Fruit fly (Drosophila melanogaster) whole organism, embryonic: ENCODE measurements around the gene Blos4.
A peak's percentile ranks its signal among the peaks of the same experiment; 100 is the strongest.

Experiments used
- ATbp ChIP-seq: fragments of 200-800 bp; sonication (Bioruptor generic); optimal IDR thresholded peaks from 2 replicates; lab custom pipeline; 2017; ENCODE audit warnings: missing biosample characterization, mild to moderate bottlenecking, missing genetic modification characterization, missing genetic modification reagents
- Atf6 ChIP-seq: fragments of 200-800 bp; sonication (Bioruptor generic); IDR thresholded peaks from 2 replicates; pipeline ENCODE4 v1.3.6; 2022; ENCODE audit warnings: missing biosample characterization, missing genetic modification characterization
- B-H1 ChIP-seq: fragments of 200-800 bp; sonication (Bioruptor generic); IDR thresholded peaks from 3 replicates; pipeline ENCODE4 v1.3.6; 2022; ENCODE audit warnings: missing biosample characterization, missing genetic modification characterization
- CG10147 ChIP-seq: fragments of 200-800 bp; sonication (Bioruptor generic); optimal IDR thresholded peaks from 2 replicates; lab custom pipeline; 2019; ENCODE audit warnings: missing biosample characterization, mild to moderate bottlenecking, missing genetic modification characterization, moderate library complexity
- CG10321 ChIP-seq: fragments of 200-800 bp; sonication (Bioruptor generic); IDR thresholded peaks from 2 replicates; pipeline ENCODE4 v1.3.6; 2022; ENCODE audit warnings: missing biosample characterization, missing genetic modification characterization
- CG10654 ChIP-seq: fragments of 200-800 bp; sonication (Bioruptor generic); optimal IDR thresholded peaks from 2 replicates; lab custom pipeline; 2016; ENCODE audit warnings: missing biosample characterization, missing genetic modification characterization
- CG12219 ChIP-seq: fragments of 200-800 bp; sonication (Bioruptor generic); optimal IDR thresholded peaks from 3 replicates; lab custom pipeline; 2018; ENCODE audit warnings: missing biosample characterization, mild to moderate bottlenecking, missing genetic modification characterization
- CG16863 ChIP-seq: fragments of 200-800 bp; sonication (Bioruptor generic); optimal IDR thresholded peaks from 3 replicates; lab custom pipeline; 2016; ENCODE audit warnings: missing biosample characterization, missing genetic modification characterization
- CG17359 ChIP-seq: fragments of 200-800 bp; sonication (Bioruptor generic); optimal IDR thresholded peaks from 3 replicates; lab custom pipeline; 2018; ENCODE audit warnings: missing biosample characterization, mild to moderate bottlenecking, missing genetic modification characterization, moderate library complexity
- CG4282 ChIP-seq: fragments of 200-800 bp; sonication (Bioruptor generic); optimal IDR thresholded peaks from 2 replicates; lab custom pipeline; 2016; ENCODE audit warnings: missing biosample characterization, missing genetic modification characterization
- CG4360 ChIP-seq: fragments of 200-800 bp; sonication (Bioruptor generic); IDR thresholded peaks from 2 replicates; pipeline ENCODE4 v1.3.6; 2022; ENCODE audit warnings: missing biosample characterization, missing genetic modification characterization
- CG4404 ChIP-seq: fragments of 200-800 bp; sonication (Bioruptor generic); IDR thresholded peaks from 2 replicates; pipeline ENCODE4 v1.3.6; 2022; ENCODE audit warnings: missing biosample characterization, missing genetic modification characterization
- CG4424 ChIP-seq: fragments of 200-800 bp; sonication (Bioruptor generic); optimal IDR thresholded peaks from 3 replicates; lab custom pipeline; 2016; ENCODE audit warnings: missing biosample characterization, missing genetic modification characterization
- CG5245 ChIP-seq: fragments of 200-800 bp; sonication (Bioruptor generic); optimal IDR thresholded peaks from 3 replicates; lab custom pipeline; 2016; ENCODE audit warnings: missing biosample characterization, missing genetic modification characterization
- CG7987 ChIP-seq: fragments of 200-800 bp; sonication (Bioruptor generic); optimal IDR thresholded peaks from 2 replicates; lab custom pipeline; 2018; ENCODE audit warnings: missing biosample characterization, mild to moderate bottlenecking, missing genetic modification characterization, moderate library complexity
- CG8290 ChIP-seq, 3 experiments: fragments of 200-800 bp; sonication (Bioruptor generic); optimal IDR thresholded peaks; 2 replicates each; lab custom pipeline; 2016 to 2019; ENCODE audit warnings: missing biosample characterization in 3 of 3, missing genetic modification characterization in 3 of 3, mild to moderate bottlenecking in 2 of 3, moderate library complexity in 1 of 3
- CG8388 ChIP-seq: fragments of 200-800 bp; sonication (Bioruptor generic); optimal IDR thresholded peaks from 2 replicates; lab custom pipeline; 2019; ENCODE audit warnings: missing biosample characterization, mild to moderate bottlenecking, missing genetic modification characterization, moderate library complexity
- CG9932 ChIP-seq: fragments of 200-800 bp; sonication (Bioruptor generic); IDR thresholded peaks from 2 replicates; pipeline ENCODE4 v1.3.6; 2022; ENCODE audit warnings: missing biosample characterization, missing genetic modification characterization
- D19B ChIP-seq: fragments of 200-800 bp; sonication (Bioruptor generic); optimal IDR thresholded peaks from 2 replicates; lab custom pipeline; 2017; ENCODE audit warnings: missing biosample characterization, mild to moderate bottlenecking, missing genetic modification characterization
- Dip3 ChIP-seq: fragments of 200-800 bp; sonication (Bioruptor generic); optimal IDR thresholded peaks from 3 replicates; lab custom pipeline; 2016; ENCODE audit warnings: missing biosample characterization, missing genetic modification characterization
- E2f1 ChIP-seq: fragments of 200-800 bp; sonication (Bioruptor generic); IDR thresholded peaks from 2 replicates; pipeline ENCODE4 v1.3.6; 2022; ENCODE audit warnings: missing biosample characterization, missing genetic modification characterization
- ERR ChIP-seq: fragments of 200-800 bp; sonication (Bioruptor generic); optimal IDR thresholded peaks from 2 replicates; lab custom pipeline; 2016; ENCODE audit warnings: missing biosample characterization, missing genetic modification characterization
- Fer2 ChIP-seq: fragments of 200-800 bp; sonication (Bioruptor generic); optimal IDR thresholded peaks from 2 replicates; lab custom pipeline; 2018; ENCODE audit warnings: missing biosample characterization, mild to moderate bottlenecking, missing genetic modification characterization, moderate library complexity
- HmgZ ChIP-seq: fragments of 200-800 bp; sonication (Bioruptor generic); optimal IDR thresholded peaks from 2 replicates; lab custom pipeline; 2018; ENCODE audit warnings: missing biosample characterization, mild to moderate bottlenecking, missing genetic modification characterization
- Hmx ChIP-seq: fragments of 200-800 bp; sonication (Bioruptor generic); optimal IDR thresholded peaks from 2 replicates; lab custom pipeline; 2016; ENCODE audit warnings: missing biosample characterization, missing genetic modification characterization
- Hr78 ChIP-seq, 2 experiments: fragments of 200-800 bp in 1 of 2; fragments of >200 bp in 1 of 2; sonication (Bioruptor generic) in 1 of 2; optimal IDR thresholded peaks; 2 replicates each; lab custom pipeline; 2017 to 2019; ENCODE audit warnings: missing biosample characterization in 2 of 2, missing genetic modification characterization in 2 of 2, mild to moderate bottlenecking in 1 of 2, moderate library complexity in 1 of 2
- Kr ChIP-seq: fragments of 200-800 bp; sonication (Bioruptor generic); optimal IDR thresholded peaks from 2 replicates; lab custom pipeline; 2017; ENCODE audit warnings: missing biosample characterization, mild to moderate bottlenecking, missing genetic modification characterization
- Lpt ChIP-seq: fragments of >200 bp; optimal IDR thresholded peaks from 2 replicates; lab custom pipeline; 2018; ENCODE audit warnings: missing biosample characterization, missing genetic modification characterization
- Nf-YA ChIP-seq: fragments of 200-800 bp; sonication (Bioruptor generic); IDR thresholded peaks from 2 replicates; pipeline ENCODE4 v1.3.6; 2022; ENCODE audit warnings: missing biosample characterization, missing genetic modification characterization
- Nf-YB ChIP-seq: fragments of 200-800 bp; sonication (Bioruptor generic); optimal IDR thresholded peaks from 3 replicates; lab custom pipeline; 2019; ENCODE audit warnings: missing biosample characterization, mild to moderate bottlenecking, missing genetic modification characterization, moderate library complexity
- Rx ChIP-seq: fragments of 200-800 bp; sonication (Bioruptor generic); IDR thresholded peaks from 2 replicates; pipeline ENCODE4 v1.3.6; 2022; ENCODE audit warnings: missing biosample characterization, missing genetic modification characterization
- Sin3A ChIP-seq: fragments of >200 bp; optimal IDR thresholded peaks from 2 replicates; lab custom pipeline; 2018
- bigmax ChIP-seq: fragments of 200-800 bp; sonication (Bioruptor generic); optimal IDR thresholded peaks from 2 replicates; lab custom pipeline; 2018; ENCODE audit warnings: missing biosample characterization, mild to moderate bottlenecking, missing genetic modification characterization
- btn ChIP-seq: fragments of 200-800 bp; sonication (Bioruptor generic); optimal IDR thresholded peaks from 2 replicates; lab custom pipeline; 2016; ENCODE audit warnings: missing biosample characterization, missing genetic modification characterization
- cad ChIP-seq: fragments of >200 bp; optimal IDR thresholded peaks from 2 replicates; lab custom pipeline; 2017; ENCODE audit warnings: missing biosample characterization, missing genetic modification characterization
- caup ChIP-seq: fragments of 200-800 bp; sonication (Bioruptor generic); optimal IDR thresholded peaks from 3 replicates; lab custom pipeline; 2017; ENCODE audit warnings: missing biosample characterization, mild to moderate bottlenecking, missing genetic modification characterization, moderate library complexity; ENCODE audit not compliant: severe bottlenecking
- croc ChIP-seq: fragments of 200-800 bp; sonication (Bioruptor generic); conservative IDR thresholded peaks from 3 replicates; pipeline ENCODE4 v1.3.6; 2022; ENCODE audit warnings: missing biosample characterization, missing genetic modification characterization
- danr ChIP-seq: fragments of 200-800 bp; sonication (Bioruptor generic); IDR thresholded peaks from 2 replicates; pipeline ENCODE4 v1.3.6; 2022; ENCODE audit warnings: missing biosample characterization, missing genetic modification characterization
- dimm ChIP-seq: fragments of 200-800 bp; sonication (Bioruptor generic); IDR thresholded peaks from 2 replicates; pipeline ENCODE4 v1.3.6; 2022; ENCODE audit warnings: missing biosample characterization, missing genetic modification characterization
- gce ChIP-seq: fragments of 200-800 bp; sonication (Bioruptor generic); IDR thresholded peaks from 3 replicates; pipeline ENCODE4 v1.3.6; 2022; ENCODE audit warnings: missing biosample characterization, missing genetic modification characterization
- hb ChIP-seq: fragments of 200-800 bp; sonication (Bioruptor generic); IDR thresholded peaks from 3 replicates; pipeline ENCODE4 v1.3.6; 2022; ENCODE audit warnings: missing biosample characterization, missing genetic modification characterization; ENCODE audit not compliant: partially characterized antibody
- odd ChIP-seq: fragments of 200-800 bp; sonication (Bioruptor generic); optimal IDR thresholded peaks from 2 replicates; lab custom pipeline; 2017; ENCODE audit warnings: missing biosample characterization, mild to moderate bottlenecking, missing genetic modification characterization
- phol ChIP-seq: fragments of 200-800 bp; sonication (Bioruptor generic); optimal IDR thresholded peaks from 3 replicates; lab custom pipeline; 2018; ENCODE audit warnings: missing biosample characterization, mild to moderate bottlenecking, missing genetic modification characterization, moderate library complexity
- sd ChIP-seq: fragments of 200-800 bp; sonication (Bioruptor generic); optimal IDR thresholded peaks from 3 replicates; lab custom pipeline; 2018; ENCODE audit warnings: missing biosample characterization, mild to moderate bottlenecking, missing genetic modification characterization, moderate library complexity
- sima ChIP-seq: fragments of 200-800 bp; sonication (Bioruptor generic); optimal IDR thresholded peaks from 2 replicates; lab custom pipeline; 2016; ENCODE audit warnings: missing biosample characterization, missing genetic modification characterization
- slou ChIP-seq: fragments of 200-800 bp; sonication (Bioruptor generic); optimal IDR thresholded peaks from 3 replicates; lab custom pipeline; 2016; ENCODE audit warnings: missing biosample characterization, missing genetic modification characterization
- trem ChIP-seq: fragments of 200-800 bp; optimal IDR thresholded peaks from 3 replicates; lab custom pipeline; 2019; ENCODE audit warnings: missing biosample characterization, mild to moderate bottlenecking, missing genetic modification characterization, moderate library complexity
- ttk ChIP-seq: fragments of 200-800 bp; sonication (Bioruptor generic); IDR thresholded peaks from 2 replicates; pipeline ENCODE4 v2.1.2; 2022; ENCODE audit warnings: missing biosample characterization, missing genetic modification characterization
- zen2 ChIP-seq: fragments of 200-800 bp; sonication (Bioruptor generic); IDR thresholded peaks from 3 replicates; pipeline ENCODE4 v1.3.6; 2022; ENCODE audit warnings: missing biosample characterization, missing genetic modification characterization; ENCODE audit not compliant: partially characterized antibody

The Blos4 gene

dm6 chr3L:10844548-10845530, 34.0 kb upstream of the Blos4 start (continued):
- TF ChIP-seq ERR (GFP tag; lab: Kevin White, UChicago): no peak
- no peak for TF ChIP-seq HmgZ (tag; lab: Kevin White, UChicago)
- TF ChIP-seq Dip3 (GFP tag; lab: Kevin White, UChicago): no peak
- TF ChIP-seq hb (GFP tag; lab: Robert Waterston, UW): no peak
- no peak for TF ChIP-seq Rx (GFP tag; lab: Robert Waterston, UW)
- no peak for TF ChIP-seq D19B (GFP tag; lab: Kevin White, UChicago)
- TF ChIP-seq caup (GFP tag; lab: Kevin White, UChicago): no peak
- 0 out of 3 replicates have a peak, but pooled peaks have one; percentile 6 for TF ChIP-seq gce (GFP tag; lab: Robert Waterston, UW)
- no peak for TF ChIP-seq Fer2 (tag; lab: Kevin White, UChicago)
- TF ChIP-seq CG4424 (GFP tag; lab: Kevin White, UChicago): peak; percentile 58
- TF ChIP-seq ATbp (GFP tag; lab: Kevin White, UChicago): peak; percentile 31
- no peak for TF ChIP-seq Sin3A
- TF ChIP-seq CG8290 (GFP tag; optimal IDR thresholded peaks at IDR 0.05; lab: Kevin White, UChicago): peak; percentile 58
- peak in 1 of 2 experiments; percentile 39 for TF ChIP-seq CG8290 (tag; optimal IDR thresholded peaks at IDR 0.05; lab: Kevin White, UChicago)
- TF ChIP-seq bigmax (GFP tag; lab: Kevin White, UChicago): no peak
- TF ChIP-seq Lpt (GFP tag; lab: Kevin White, UChicago): no peak
- TF ChIP-seq CG4282 (GFP tag; lab: Kevin White, UChicago): no peak
- TF ChIP-seq phol: peak; percentile 74
- no peak for TF ChIP-seq Atf6 (GFP tag; lab: Robert Waterston, UW)
- TF ChIP-seq CG8388: peak; percentile 42
- TF ChIP-seq CG12219: peak; percentile 13
- TF ChIP-seq cad (GFP tag; lab: Kevin White, UChicago): no peak
- TF ChIP-seq CG4360 (GFP tag; lab: Robert Waterston, UW): 0 out of 2 replicates have a peak, but pooled peaks have one; percentile 21
- TF ChIP-seq btn (GFP tag; lab: Kevin White, UChicago): peak; percentile 8
- TF ChIP-seq CG10321 (GFP tag; lab: Robert Waterston, UW): no peak
- no peak for TF ChIP-seq danr
- no peak for TF ChIP-seq CG9932 (GFP tag; lab: Robert Waterston, UW)
- no peak for TF ChIP-seq Nf-YB
- TF ChIP-seq CG4404 (GFP tag; lab: Robert Waterston, UW): no peak
- TF ChIP-seq dimm (GFP tag; lab: Robert Waterston, UW): no peak
- TF ChIP-seq ttk (GFP tag; lab: Robert Waterston, UW): no peak
- no peak for TF ChIP-seq Nf-YA
- no peak for TF ChIP-seq odd (GFP tag; lab: Kevin White, UChicago)
- TF ChIP-seq E2f1 (GFP tag; lab: Robert Waterston, UW): no peak
- TF ChIP-seq trem (tag; lab: Kevin White, UChicago): peak; percentile 20
- no peak for TF ChIP-seq zen2
- no peak for TF ChIP-seq sd
- peak; percentile 11 for TF ChIP-seq CG17359 (tag; lab: Kevin White, UChicago)
- TF ChIP-seq CG5245 (GFP tag; lab: Kevin White, UChicago): peak; percentile 19
- TF ChIP-seq Kr (GFP tag; lab: Kevin White, UChicago): peak; percentile 59
- no peak for TF ChIP-seq CG10654 (GFP tag; lab: Kevin White, UChicago)
- TF ChIP-seq Hmx (GFP tag; lab: Kevin White, UChicago): no peak
- no peak for TF ChIP-seq CG10147
- no peak for TF ChIP-seq Hr78 (GFP tag; optimal IDR thresholded peaks at IDR 0.05; lab: Kevin White, UChicago)
- TF ChIP-seq croc (GFP tag; lab: Robert Waterston, UW): peak; percentile 32; the same call in 1 of the 3 replicates
- TF ChIP-seq CG16863 (GFP tag; lab: Kevin White, UChicago): peak; percentile 29
- TF ChIP-seq CG7987 (GFP tag; lab: Kevin White, UChicago): no peak
- TF ChIP-seq sima (GFP tag; lab: Kevin White, UChicago): no peak
- no peak for TF ChIP-seq slou
- TF ChIP-seq B-H1 (GFP tag; lab: Robert Waterston, UW): no peak
